Worm (Caenorhabditis elegans) whole organism, L1 larva: ENCODE data around the gene pat-4.

Source experiments
- C04F5.9 ChIP-seq: sonication (generic microtip); optimal IDR thresholded peaks from 2 replicates; lab custom pipeline; 2016; ENCODE audit warnings: missing genetic modification characterization, missing compliant biosample characterization
- C16A3.4 ChIP-seq: fragments of 150-350 bp; optimal IDR thresholded peaks from 2 replicates; lab custom pipeline; 2014; ENCODE audit warnings: missing biosample characterization, missing genetic modification characterization
- F16B12.6 ChIP-seq: fragments of 150-350 bp; optimal IDR thresholded peaks from 2 replicates; lab custom pipeline; 2014; ENCODE audit warnings: missing biosample characterization, missing genetic modification characterization
- Y116A8C.19 ChIP-seq: sonication (generic microtip); optimal IDR thresholded peaks from 2 replicates; lab custom pipeline; 2016; ENCODE audit warnings: missing compliant biosample characterization, missing genetic modification characterization, borderline replicate concordance
- aha-1 ChIP-seq: fragments of 150-350 bp; optimal IDR thresholded peaks from 2 replicates; lab custom pipeline; 2014; ENCODE audit warnings: missing biosample characterization, missing genetic modification characterization
- alr-1 ChIP-seq: fragments of 200-800 bp; sonication (Bioruptor generic); optimal IDR thresholded peaks from 2 replicates; lab custom pipeline; 2018; ENCODE audit warnings: borderline replicate concordance, mild to moderate bottlenecking, missing genetic modification characterization, missing compliant biosample characterization
- ama-1 ChIP-seq: fragments of 150-350 bp; optimal IDR thresholded peaks from 2 replicates; lab custom pipeline; 2014
- blmp-1 ChIP-seq: fragments of 150-350 bp; optimal IDR thresholded peaks from 2 replicates; lab custom pipeline; 2014; ENCODE audit warnings: missing biosample characterization, missing genetic modification characterization
- ceh-82 ChIP-seq, 3 experiments: fragments of 150-350 bp in 1 of 3; sonication (generic microtip) in 2 of 3; optimal IDR thresholded peaks; 2 replicates each; lab custom pipeline; 2014 to 2017; ENCODE audit warnings: missing biosample characterization in 3 of 3, missing genetic modification characterization in 3 of 3
- dpl-1 ChIP-seq, 3 experiments: fragments of 150-350 bp in 2 of 3; sonication (generic microtip) in 1 of 3; optimal IDR thresholded peaks; 2 replicates each; lab custom pipeline; 2014 to 2017; ENCODE audit warnings: missing biosample characterization in 3 of 3, missing genetic modification characterization in 3 of 3, missing genetic modification reagents in 3 of 3
- efl-1 ChIP-seq, 4 experiments: fragments of 150-350 bp; optimal IDR thresholded peaks in 3 of 4; peaks in 1 of 4; 1 replicate in 1 of 4; 2 replicates in 3 of 4; lab custom pipeline; 2014; ENCODE audit warnings: missing biosample characterization in 2 of 4, missing genetic modification characterization in 2 of 4, missing genetic modification reagents in 2 of 4
- egl-27 ChIP-seq, 2 experiments: fragments of 150-350 bp in 1 of 2; sonication (generic microtip); optimal IDR thresholded peaks; 3 replicates each; lab custom pipeline; 2017 to 2018; ENCODE audit warnings: missing biosample characterization in 2 of 2, missing genetic modification characterization in 2 of 2, missing genetic modification reagents in 2 of 2
- elt-2 ChIP-seq: sonication (generic microtip); optimal IDR thresholded peaks from 2 replicates; lab custom pipeline; 2016; ENCODE audit warnings: missing genetic modification characterization, mild to moderate bottlenecking, inconsistent platforms, missing compliant biosample characterization, missing genetic modification reagents
- fkh-4 ChIP-seq: sonication (generic microtip); optimal IDR thresholded peaks from 2 replicates; lab custom pipeline; 2016; ENCODE audit warnings: missing compliant biosample characterization, missing genetic modification characterization, borderline replicate concordance
- fkh-8 ChIP-seq: sonication (generic microtip); optimal IDR thresholded peaks from 2 replicates; lab custom pipeline; 2016; ENCODE audit warnings: mild to moderate bottlenecking, missing genetic modification characterization, missing compliant biosample characterization
- hlh-17 ChIP-seq: fragments of 200-800 bp; sonication (Bioruptor generic); optimal IDR thresholded peaks from 2 replicates; lab custom pipeline; 2018; ENCODE audit warnings: missing genetic modification characterization, mild to moderate bottlenecking, missing compliant biosample characterization, moderate library complexity, borderline replicate concordance
- hpl-2 ChIP-seq: fragments of 150-350 bp; optimal IDR thresholded peaks from 2 replicates; lab custom pipeline; 2014; ENCODE audit warnings: missing biosample characterization, missing genetic modification reagents, missing genetic modification characterization
- irx-1 ChIP-seq: sonication (generic microtip); optimal IDR thresholded peaks from 2 replicates; lab custom pipeline; 2016; ENCODE audit warnings: missing genetic modification characterization, missing compliant biosample characterization
- isw-1 ChIP-seq: fragments of 200-800 bp; sonication (Bioruptor generic); IDR thresholded peaks from 2 replicates; pipeline ENCODE4 v1.3.6; 2022; ENCODE audit warnings: missing genetic modification characterization, missing compliant biosample characterization
- jun-1 ChIP-seq: fragments of 150-350 bp; optimal IDR thresholded peaks from 2 replicates; lab custom pipeline; 2014; ENCODE audit warnings: missing biosample characterization, missing genetic modification reagents, missing genetic modification characterization
- lin-13 ChIP-seq: fragments of 150-350 bp; optimal IDR thresholded peaks from 2 replicates; lab custom pipeline; 2014; ENCODE audit warnings: missing biosample characterization, missing genetic modification reagents, missing genetic modification characterization
- lin-14 ChIP-seq: fragments of 200-800 bp; sonication (Bioruptor generic); optimal IDR thresholded peaks from 2 replicates; lab custom pipeline; 2018; ENCODE audit warnings: mild to moderate bottlenecking, missing genetic modification characterization, moderate library complexity, missing compliant biosample characterization
- lin-35 ChIP-seq, 2 experiments: fragments of 150-350 bp; optimal IDR thresholded peaks; 2 replicates each; lab custom pipeline; 2014; ENCODE audit warnings: missing biosample characterization in 2 of 2, missing genetic modification characterization in 2 of 2, missing genetic modification reagents in 2 of 2
- lsy-2 ChIP-seq, 2 experiments: fragments of 150-350 bp; optimal IDR thresholded peaks; 2 replicates each; lab custom pipeline; 2014; ENCODE audit warnings: missing biosample characterization in 2 of 2, missing genetic modification characterization in 2 of 2
- mdl-1 ChIP-seq, 2 experiments: fragments of 150-350 bp; optimal IDR thresholded peaks; 2 replicates each; lab custom pipeline; 2014 to 2017; ENCODE audit warnings: missing biosample characterization in 2 of 2, missing genetic modification characterization in 2 of 2, inconsistent platforms in 1 of 2
- mef-2 ChIP-seq: fragments of 150-350 bp; optimal IDR thresholded peaks from 2 replicates; lab custom pipeline; 2014; ENCODE audit warnings: missing biosample characterization, missing genetic modification characterization
- nhr-11 ChIP-seq: fragments of 150-350 bp; optimal IDR thresholded peaks from 2 replicates; lab custom pipeline; 2014; ENCODE audit warnings: missing biosample characterization, missing genetic modification characterization
- nhr-12 ChIP-seq: sonication (generic microtip); optimal IDR thresholded peaks from 2 replicates; lab custom pipeline; 2017; ENCODE audit warnings: missing biosample characterization, missing genetic modification characterization
- nhr-19 ChIP-seq: fragments of 200-800 bp; sonication (Bioruptor generic); conservative IDR thresholded peaks from 2 replicates; pipeline ENCODE4 v1.3.6; 2022; ENCODE audit warnings: missing genetic modification characterization, missing compliant biosample characterization
- nhr-20 ChIP-seq: sonication (generic microtip); optimal IDR thresholded peaks from 2 replicates; lab custom pipeline; 2016; ENCODE audit warnings: mild to moderate bottlenecking, missing genetic modification characterization, missing compliant biosample characterization
- nhr-28 ChIP-seq: fragments of 150-350 bp; optimal IDR thresholded peaks from 2 replicates; lab custom pipeline; 2014; ENCODE audit warnings: missing biosample characterization, missing genetic modification characterization
- nhr-47 ChIP-seq: sonication (generic microtip); optimal IDR thresholded peaks from 2 replicates; lab custom pipeline; 2016; ENCODE audit warnings: mild to moderate bottlenecking, missing genetic modification characterization, moderate library complexity, missing compliant biosample characterization
- nhr-71 ChIP-seq: sonication (generic microtip); optimal IDR thresholded peaks from 2 replicates; lab custom pipeline; 2016; ENCODE audit warnings: mild to moderate bottlenecking, missing genetic modification characterization, moderate library complexity, missing compliant biosample characterization
- nhr-76 ChIP-seq: sonication (generic microtip); optimal IDR thresholded peaks from 2 replicates; lab custom pipeline; 2017; ENCODE audit warnings: missing biosample characterization, missing genetic modification characterization
- nhr-77 ChIP-seq: fragments of 150-350 bp; optimal IDR thresholded peaks from 2 replicates; lab custom pipeline; 2014; ENCODE audit warnings: missing biosample characterization, missing genetic modification characterization
- nhr-84 ChIP-seq: sonication (generic microtip); optimal IDR thresholded peaks from 2 replicates; lab custom pipeline; 2017; ENCODE audit warnings: missing biosample characterization, missing genetic modification characterization
- nhr-85 ChIP-seq: sonication (generic microtip); peaks from one replicate; lab custom pipeline; 2016; ENCODE audit warnings: missing genetic modification characterization, inconsistent platforms, missing compliant biosample characterization
- rnt-1 ChIP-seq: sonication (generic microtip); optimal IDR thresholded peaks from 2 replicates; lab custom pipeline; 2016; ENCODE audit warnings: mild to moderate bottlenecking, missing genetic modification characterization, moderate library complexity, missing compliant biosample characterization
- snpc-4 ChIP-seq: fragments of 150-350 bp; optimal IDR thresholded peaks from 2 replicates; lab custom pipeline; 2014; ENCODE audit warnings: missing biosample characterization, missing genetic modification characterization
- snu-23 ChIP-seq: sonication (generic microtip); optimal IDR thresholded peaks from 2 replicates; lab custom pipeline; 2016; ENCODE audit warnings: missing genetic modification characterization, missing compliant biosample characterization
- sox-4 ChIP-seq: sonication (generic microtip); optimal IDR thresholded peaks from 2 replicates; lab custom pipeline; 2016; ENCODE audit warnings: missing genetic modification characterization, missing compliant biosample characterization
- sup-37 ChIP-seq: fragments of 200-800 bp; sonication (Bioruptor generic); optimal IDR thresholded peaks from 2 replicates; lab custom pipeline; 2018; ENCODE audit warnings: mild to moderate bottlenecking, missing genetic modification characterization, missing compliant biosample characterization
- swsn-7 ChIP-seq: sonication (generic microtip); optimal IDR thresholded peaks from 2 replicates; lab custom pipeline; 2016; ENCODE audit warnings: missing genetic modification characterization, missing compliant biosample characterization
- tlp-1 ChIP-seq: fragments of 150-350 bp; optimal IDR thresholded peaks from 2 replicates; lab custom pipeline; 2014; ENCODE audit warnings: missing biosample characterization, missing genetic modification characterization
- vab-15 ChIP-seq: sonication (generic microtip); optimal IDR thresholded peaks from 2 replicates; lab custom pipeline; 2017; ENCODE audit warnings: missing genotype, mild to moderate bottlenecking, missing genetic modification characterization, missing compliant biosample characterization
- xbp-1 ChIP-seq: sonication (generic microtip); optimal IDR thresholded peaks from 2 replicates; lab custom pipeline; 2016; ENCODE audit warnings: missing genetic modification characterization, missing compliant biosample characterization
- zip-4 ChIP-seq: fragments of 200-800 bp; sonication (Bioruptor generic); optimal IDR thresholded peaks from 2 replicates; lab custom pipeline; 2018; ENCODE audit warnings: mild to moderate bottlenecking, missing genetic modification characterization, moderate library complexity, missing compliant biosample characterization
- ztf-11 ChIP-seq, 2 experiments: sonication (generic microtip); optimal IDR thresholded peaks; 2 replicates each; lab custom pipeline; 2016 to 2017; ENCODE audit warnings: missing genetic modification characterization in 2 of 2, missing biosample characterization in 1 of 2, missing compliant biosample characterization in 1 of 2
- ztf-4 ChIP-seq: fragments of 150-350 bp; optimal IDR thresholded peaks from 2 replicates; lab custom pipeline; 2014; ENCODE audit warnings: missing biosample characterization, missing genetic modification characterization

pat-4 gene

ce11 chrIII:69652-70051 is 25.0 kb downstream of the pat-4 start, which contains the start of gene spt-4:
TSS of gene spt-4 (minus strand) at chrIII:69752.
- no peak for TF ChIP-seq vab-15 (tag; lab: Kevin White, UChicago)
- no peak for TF ChIP-seq fkh-4 (tag; lab: Kevin White, UChicago)
- TF ChIP-seq isw-1: no peak
- TF ChIP-seq fkh-8 (tag; lab: Kevin White, UChicago): no peak
- no peak for TF ChIP-seq nhr-84
- TF ChIP-seq nhr-77: no peak
- no peak for TF ChIP-seq lin-35 (GFP tag; optimal IDR thresholded peaks at IDR 0.05; lab: Kevin White, UChicago)
- no peak for TF ChIP-seq nhr-85 (tag; lab: Kevin White, UChicago)
- no peak for TF ChIP-seq nhr-19 (GFP tag; lab: Robert Waterston, UW)
- no peak for TF ChIP-seq mef-2 (tag; lab: Kevin White, UChicago)
- no peak for TF ChIP-seq sox-4 (tag; lab: Kevin White, UChicago)
- no peak for TF ChIP-seq Y116A8C.19 (tag; lab: Kevin White, UChicago)
- no peak for TF ChIP-seq nhr-76 (tag; lab: Kevin White, UChicago)
- TF ChIP-seq nhr-12: no peak
- TF ChIP-seq nhr-28: no peak
- TF ChIP-seq ztf-11 (tag; optimal IDR thresholded peaks at IDR 0.05; lab: Kevin White, UChicago): no peak
- no peak for TF ChIP-seq elt-2 (tag; lab: Kevin White, UChicago)
- no peak for TF ChIP-seq lin-13 (GFP tag; lab: Kevin White, UChicago)

- peak; percentile 43 for TF ChIP-seq swsn-7 (tag; lab: Kevin White, UChicago)
- TF ChIP-seq blmp-1 (tag; lab: Kevin White, UChicago): peak; percentile 52
- no peak for TF ChIP-seq sox-4 (tag; lab: Kevin White, UChicago)
- TF ChIP-seq nhr-19 (GFP tag; lab: Robert Waterston, UW): peak; percentile 59; the same call in 1 of the 2 replicates
- TF ChIP-seq nhr-11 (tag; lab: Kevin White, UChicago): no peak
- peak; percentile 67 for TF ChIP-seq nhr-71 (tag; lab: Kevin White, UChicago)
- TF ChIP-seq C04F5.9 (tag; lab: Kevin White, UChicago): no peak
- peak in 1 of 2 experiments; percentile 10 for TF ChIP-seq lin-35 (GFP tag; optimal IDR thresholded peaks at IDR 0.05; lab: Kevin White, UChicago)
- TF ChIP-seq snu-23: peak; percentile 48
- TF ChIP-seq hpl-2 (GFP tag; lab: Kevin White, UChicago): no peak
- TF ChIP-seq F16B12.6: no peak
- TF ChIP-seq ama-1 (lab: Kevin White, UChicago): no peak
- TF ChIP-seq jun-1: no peak
- peak; percentile 38 for TF ChIP-seq rnt-1
- TF ChIP-seq xbp-1 (tag; lab: Kevin White, UChicago): peak; percentile 24
- TF ChIP-seq tlp-1 (tag; lab: Kevin White, UChicago): no peak
- peak; percentile 94 for TF ChIP-seq lin-14 (GFP tag; lab: Kevin White, UChicago)
- peak; percentile 46 for TF ChIP-seq nhr-47 (tag; lab: Kevin White, UChicago)
- no peak for TF ChIP-seq snpc-4 (tag; lab: Kevin White, UChicago)
- no peak for TF ChIP-seq ztf-4 (tag; lab: Kevin White, UChicago)
- TF ChIP-seq nhr-85 (tag; lab: Kevin White, UChicago): peak; percentile 45
- TF ChIP-seq irx-1 (tag; lab: Kevin White, UChicago): no peak
- no peak for TF ChIP-seq hlh-17
- peak; percentile 74 for TF ChIP-seq fkh-8 (tag; lab: Kevin White, UChicago)
- no peak for TF ChIP-seq egl-27 (tag; optimal IDR thresholded peaks at IDR 0.05; lab: Kevin White, UChicago)
- TF ChIP-seq nhr-20: peak; percentile 48
- no peak for TF ChIP-seq zip-4
- peak; percentile 23 for TF ChIP-seq lin-13 (GFP tag; lab: Kevin White, UChicago)
- peak in 1 of 3 experiments; percentile 72 for TF ChIP-seq ceh-82 (tag; optimal IDR thresholded peaks at IDR 0.05; lab: Kevin White, UChicago)
- peak; percentile 95 for TF ChIP-seq aha-1 (tag; lab: Kevin White, UChicago)
- TF ChIP-seq mdl-1 (tag; optimal IDR thresholded peaks at IDR 0.05; lab: Kevin White, UChicago): peak in 1 of 2 experiments; percentile 19
- peak in 1 of 2 experiments; percentile 24 for TF ChIP-seq efl-1 (optimal IDR thresholded peaks at IDR 0.05; lab: Kevin White, UChicago)
- TF ChIP-seq efl-1 (GFP tag; optimal IDR thresholded peaks at IDR 0.05 in 1 of 2; lab: Kevin White, UChicago): no peak
- peak; percentile 34 for TF ChIP-seq isw-1
- TF ChIP-seq C16A3.4 (tag; lab: Kevin White, UChicago): no peak
- TF ChIP-seq dpl-1 (GFP tag; optimal IDR thresholded peaks at IDR 0.05; lab: Kevin White, UChicago): peak in 1 of 3 experiments; percentile 10
- peak; percentile 15 to 40 for TF ChIP-seq lsy-2 (tag; optimal IDR thresholded peaks at IDR 0.05; lab: Kevin White, UChicago)
- TF ChIP-seq alr-1 (tag; lab: Kevin White, UChicago): no peak
- TF ChIP-seq sup-37 (GFP tag; lab: Kevin White, UChicago): no peak
These were observed 27.6 kb downstream of the pat-4 start for ce11 chrIII:67025-67424.
